Worm (Caenorhabditis elegans): ENCODE data around the gene F13A2.3.

ce11 chrV:4364517-4364916 is 31.6 kb downstream of the F13A2.3 start, which contains the start of gene grl-13:
- no peak for TF ChIP-seq tab-1 (GFP tag; IDR thresholded peaks at IDR 0.05)
- no peak for TF ChIP-seq ref-1 (GFP tag; conservative IDR thresholded peaks at IDR 0.05)
- TF ChIP-seq klf-2 (GFP tag; conservative IDR thresholded peaks at IDR 0.05), result no peak
- TF ChIP-seq med-1 (GFP tag; optimal IDR thresholded peaks at IDR 0.05; ENCODE audit: insufficient read depth), result no peak
- TF ChIP-seq ztf-23 (GFP tag; IDR thresholded peaks at IDR 0.05), result no peak

Data from whole organism, midembryonic.